Fruit fly (Drosophila melanogaster): ENCODE measurements around the gene CG12523.

Gene CG12523

dm6 chr3L:10776367-10777026, 24.5 kb upstream of the CG12523 start (continued):
- peak; percentile 81 for TF ChIP-seq ab (GFP tag; optimal IDR thresholded peaks at IDR 0.05)
- TF ChIP-seq CG11247 (GFP tag; IDR thresholded peaks at IDR 0.05) = peak; percentile 87
- TF ChIP-seq tup (GFP tag; optimal IDR thresholded peaks at IDR 0.05) = peak; percentile 78
- TF ChIP-seq luna (GFP tag; optimal IDR thresholded peaks at IDR 0.05) = peak; percentile 5
- TF ChIP-seq Blimp-1 (GFP tag; optimal IDR thresholded peaks at IDR 0.05) = peak; percentile 90
- TF ChIP-seq h (optimal IDR thresholded peaks at IDR 0.05) = no peak
- peak; percentile 89 for TF ChIP-seq CG4730 (GFP tag; IDR thresholded peaks at IDR 0.05)
- TF ChIP-seq chm (GFP tag; IDR thresholded peaks at IDR 0.05) = peak; percentile 86
- peak; percentile 97 for TF ChIP-seq nom (GFP tag; optimal IDR thresholded peaks at IDR 0.05)
- TF ChIP-seq grn (GFP tag; optimal IDR thresholded peaks at IDR 0.05) = no peak
- TF ChIP-seq CG31224 (GFP tag; IDR thresholded peaks at IDR 0.05) = peak; percentile 57
- peak; percentile 93 for TF ChIP-seq CG11093 (GFP tag; IDR thresholded peaks at IDR 0.05)
- TF ChIP-seq CG10979 (tag; optimal IDR thresholded peaks at IDR 0.05) = peak; percentile 88
- peak; percentile 52 for TF ChIP-seq CG8290 (GFP tag; optimal IDR thresholded peaks at IDR 0.05)
- peak in 1 of 2 experiments; percentile 94 for TF ChIP-seq CG8290 (tag; optimal IDR thresholded peaks at IDR 0.05)
- TF ChIP-seq pnt (GFP tag; optimal IDR thresholded peaks at IDR 0.05) = peak; percentile 94
- no peak for TF ChIP-seq Lpt (GFP tag; optimal IDR thresholded peaks at IDR 0.05)
- TF ChIP-seq CG15269 (tag; optimal IDR thresholded peaks at IDR 0.05) = peak; percentile 87
- peak; percentile 57; the same call in 1 of the 3 replicates for TF ChIP-seq CG6175 (GFP tag; IDR thresholded peaks at IDR 0.05)
- TF ChIP-seq Xrp1 (GFP tag; IDR thresholded peaks at IDR 0.05) = peak; percentile 94
- no peak for TF ChIP-seq insv (GFP tag; optimal IDR thresholded peaks at IDR 0.05)
- TF ChIP-seq CG43689 (GFP tag; IDR thresholded peaks at IDR 0.05) = peak; percentile 78
- TF ChIP-seq nerfin-1 (tag; optimal IDR thresholded peaks at IDR 0.05) = peak; percentile 78
- peak; percentile 92 for TF ChIP-seq Aef1 (GFP tag; IDR thresholded peaks at IDR 0.05)
- no peak for TF ChIP-seq ash1 (GFP tag; optimal IDR thresholded peaks at IDR 0.05)
- TF ChIP-seq nmo (GFP tag; optimal IDR thresholded peaks at IDR 0.05) = peak; percentile 92
- TF ChIP-seq tll (GFP tag; optimal IDR thresholded peaks at IDR 0.05) = no peak
- no peak for TF ChIP-seq CG42726 (GFP tag; IDR thresholded peaks at IDR 0.05; ENCODE audit: partially characterized antibody)
- TF ChIP-seq CG7357 (GFP tag; IDR thresholded peaks at IDR 0.05) = peak; percentile 82
- peak; percentile 72 for TF ChIP-seq wek (GFP tag; optimal IDR thresholded peaks at IDR 0.05)
- TF ChIP-seq CG13296 (GFP tag; optimal IDR thresholded peaks at IDR 0.05) = peak; percentile 55
- TF ChIP-seq vvl (GFP tag; IDR thresholded peaks at IDR 0.05) = peak; percentile 97
- peak; percentile 80 for TF ChIP-seq Camta (GFP tag; optimal IDR thresholded peaks at IDR 0.05)
- peak; percentile 80 for TF ChIP-seq en (GFP tag; optimal IDR thresholded peaks at IDR 0.05)
- TF ChIP-seq CG10543 (GFP tag; optimal IDR thresholded peaks at IDR 0.05) = no peak
- peak; percentile 92 for TF ChIP-seq gce (GFP tag; IDR thresholded peaks at IDR 0.05)
- peak; percentile 72 for TF ChIP-seq CG4360 (GFP tag; IDR thresholded peaks at IDR 0.05)
- peak; percentile 94 for TF ChIP-seq dysf (GFP tag; IDR thresholded peaks at IDR 0.05)
- TF ChIP-seq CG12104 (GFP tag; optimal IDR thresholded peaks at IDR 0.05) = peak; percentile 63
- TF ChIP-seq CG15011 (GFP tag; optimal IDR thresholded peaks at IDR 0.05) = peak; percentile 51
- TF ChIP-seq CG1832 (GFP tag; optimal IDR thresholded peaks at IDR 0.05) = no peak
- peak; percentile 91 for TF ChIP-seq so (GFP tag; IDR thresholded peaks at IDR 0.05)
- TF ChIP-seq odd (GFP tag; optimal IDR thresholded peaks at IDR 0.05) = peak; percentile 80
- TF ChIP-seq CG17186 (GFP tag; optimal IDR thresholded peaks at IDR 0.05) = peak; percentile 75
- TF ChIP-seq CG10565 (GFP tag; optimal IDR thresholded peaks at IDR 0.05) = peak; percentile 50
- TF ChIP-seq zen2 (GFP tag; IDR thresholded peaks at IDR 0.05; ENCODE audit: partially characterized antibody) = no peak
- TF ChIP-seq her (GFP tag; optimal IDR thresholded peaks at IDR 0.05) = peak; percentile 86
- peak; percentile 71 for TF ChIP-seq Atf6 (GFP tag; IDR thresholded peaks at IDR 0.05)
- TF ChIP-seq caup (GFP tag; optimal IDR thresholded peaks at IDR 0.05; ENCODE audit: severe bottlenecking) = peak; percentile 70
- TF ChIP-seq CG12299 (tag; optimal IDR thresholded peaks at IDR 0.05) = peak; percentile 74
